Worm (Caenorhabditis elegans) whole organism, L3 larva: Measurements from ENCODE around the gene nspb-4.

ENCODE experiments used
- R02D3.7 ChIP-seq: fragments of 150-350 bp; optimal IDR thresholded peaks from 2 replicates; lab custom pipeline; 2014; ENCODE audit warnings: missing biosample characterization, missing genetic modification characterization
- ZK546.5 ChIP-seq: sonication (generic microtip); optimal IDR thresholded peaks from 2 replicates; lab custom pipeline; 2017; ENCODE audit warnings: missing biosample characterization, missing genetic modification characterization
- aly-2 ChIP-seq: fragments of 150-350 bp; optimal IDR thresholded peaks from 2 replicates; lab custom pipeline; 2014; ENCODE audit warnings: missing biosample characterization, missing genetic modification characterization
- ceh-16 ChIP-seq: sonication (generic microtip); optimal IDR thresholded peaks from 2 replicates; lab custom pipeline; 2017; ENCODE audit warnings: missing biosample characterization, missing genetic modification characterization
- ceh-28 ChIP-seq: fragments of 150-350 bp; optimal IDR thresholded peaks from 2 replicates; lab custom pipeline; 2014; ENCODE audit warnings: missing biosample characterization, missing genetic modification reagents, missing genetic modification characterization
- ceh-82 ChIP-seq: fragments of 150-350 bp; optimal IDR thresholded peaks from 2 replicates; lab custom pipeline; 2014; ENCODE audit warnings: missing biosample characterization, missing genetic modification characterization
- ceh-9 ChIP-seq: sonication (generic microtip); optimal IDR thresholded peaks from 2 replicates; lab custom pipeline; 2018; ENCODE audit warnings: missing biosample characterization, missing genetic modification characterization
- egl-5 ChIP-seq: fragments of 150-350 bp; optimal IDR thresholded peaks from 2 replicates; lab custom pipeline; 2017; ENCODE audit warnings: missing biosample characterization, missing genetic modification reagents, missing genetic modification characterization, inconsistent platforms
- elt-1 ChIP-seq: fragments of 150-350 bp; optimal IDR thresholded peaks from 2 replicates; lab custom pipeline; 2014; ENCODE audit warnings: missing biosample characterization, missing genetic modification characterization
- elt-2 ChIP-seq: sonication (generic microtip); optimal IDR thresholded peaks from 2 replicates; lab custom pipeline; 2016; ENCODE audit warnings: missing genetic modification reagents, mild to moderate bottlenecking, missing genetic modification characterization, missing compliant biosample characterization
- elt-3 ChIP-seq, 3 experiments: fragments of 150-350 bp in 1 of 3; sonication (generic microtip) in 2 of 3; optimal IDR thresholded peaks; 2 replicates in 2 of 3; 4 replicates in 1 of 3; lab custom pipeline; 2014 to 2017; ENCODE audit warnings: missing biosample characterization in 3 of 3, missing genetic modification characterization in 3 of 3
- eor-1 ChIP-seq, 2 experiments: fragments of 150-350 bp; optimal IDR thresholded peaks; 2 replicates each; lab custom pipeline; 2014 to 2018; ENCODE audit warnings: missing biosample characterization in 2 of 2, missing genetic modification characterization in 2 of 2
- fkh-10 ChIP-seq: sonication (generic microtip); optimal IDR thresholded peaks from 2 replicates; lab custom pipeline; 2017; ENCODE audit warnings: missing biosample characterization, missing genetic modification reagents, missing genetic modification characterization
- fkh-2 ChIP-seq: fragments of 150-350 bp; optimal IDR thresholded peaks from 2 replicates; lab custom pipeline; 2014; ENCODE audit warnings: missing biosample characterization, missing genetic modification reagents, missing genetic modification characterization
- fos-1 ChIP-seq: fragments of 150-350 bp; optimal IDR thresholded peaks from 2 replicates; lab custom pipeline; 2014; ENCODE audit warnings: missing biosample characterization, missing genetic modification characterization
- hmg-11 ChIP-seq: sonication (generic microtip); optimal IDR thresholded peaks from 2 replicates; lab custom pipeline; 2016; ENCODE audit warnings: missing genetic modification characterization, missing compliant biosample characterization
- jun-1 ChIP-seq: fragments of 150-350 bp; optimal IDR thresholded peaks from 2 replicates; lab custom pipeline; 2014; ENCODE audit warnings: missing biosample characterization, missing genetic modification reagents, missing genetic modification characterization
- lin-15B ChIP-seq: fragments of 150-350 bp; optimal IDR thresholded peaks from 2 replicates; lab custom pipeline; 2014; ENCODE audit warnings: missing biosample characterization, missing genetic modification characterization
- lin-39 ChIP-seq: fragments of 150-350 bp; optimal IDR thresholded peaks from 2 replicates; lab custom pipeline; 2018; ENCODE audit warnings: missing biosample characterization, missing genetic modification reagents, missing genetic modification characterization
- lsy-12 ChIP-seq: sonication (generic microtip); optimal IDR thresholded peaks from 2 replicates; lab custom pipeline; 2016; ENCODE audit warnings: mild to moderate bottlenecking, missing genetic modification characterization, missing compliant biosample characterization
- mdl-1 ChIP-seq: fragments of 150-350 bp; optimal IDR thresholded peaks from 2 replicates; lab custom pipeline; 2014; ENCODE audit warnings: missing biosample characterization, missing genetic modification characterization
- mml-1 ChIP-seq: fragments of 150-350 bp; sonication (generic microtip); optimal IDR thresholded peaks from 3 replicates; lab custom pipeline; 2014; ENCODE audit warnings: missing biosample characterization, missing genetic modification characterization
- nfya-1 ChIP-seq: sonication (generic microtip); optimal IDR thresholded peaks from 2 replicates; lab custom pipeline; 2017; ENCODE audit warnings: missing genetic modification characterization, mild to moderate bottlenecking, missing compliant biosample characterization, antibody characterized with exemption, moderate library complexity; ENCODE audit not compliant: insufficient read depth
- nhr-11 ChIP-seq: fragments of 150-350 bp; optimal IDR thresholded peaks from 2 replicates; lab custom pipeline; 2014; ENCODE audit warnings: missing biosample characterization, missing genetic modification characterization
- nhr-12 ChIP-seq: fragments of 150-350 bp; optimal IDR thresholded peaks from 2 replicates; lab custom pipeline; 2014; ENCODE audit warnings: missing biosample characterization, missing genetic modification characterization
- nhr-23 ChIP-seq: fragments of 150-350 bp; optimal IDR thresholded peaks from 2 replicates; lab custom pipeline; 2014; ENCODE audit warnings: missing biosample characterization, missing genetic modification reagents, missing genetic modification characterization
- nhr-25 ChIP-seq: sonication (generic microtip); optimal IDR thresholded peaks from 2 replicates; lab custom pipeline; 2017; ENCODE audit warnings: missing biosample characterization, missing genetic modification characterization
- nhr-28 ChIP-seq: fragments of 150-350 bp; optimal IDR thresholded peaks from 2 replicates; lab custom pipeline; 2014; ENCODE audit warnings: missing biosample characterization, missing genetic modification characterization
- nhr-43 ChIP-seq: sonication (generic microtip); optimal IDR thresholded peaks from 2 replicates; lab custom pipeline; 2016; ENCODE audit warnings: mild to moderate bottlenecking, missing genetic modification characterization, missing compliant biosample characterization; ENCODE audit not compliant: poor library complexity, severe bottlenecking
- nhr-67 ChIP-seq: fragments of 150-350 bp; optimal IDR thresholded peaks from 2 replicates; lab custom pipeline; 2014; ENCODE audit warnings: missing biosample characterization, missing genetic modification characterization
- nhr-76 ChIP-seq: fragments of 150-350 bp; sonication (generic microtip); optimal IDR thresholded peaks from 5 replicates; lab custom pipeline; 2014; ENCODE audit warnings: missing biosample characterization, missing genetic modification characterization
- pha-4 ChIP-seq: fragments of 150-350 bp; optimal IDR thresholded peaks from 2 replicates; lab custom pipeline; 2014; ENCODE audit warnings: missing biosample characterization, missing genetic modification reagents, missing genetic modification characterization
- pqm-1 ChIP-seq: fragments of 150-350 bp; optimal IDR thresholded peaks from 2 replicates; lab custom pipeline; 2017; ENCODE audit warnings: missing biosample characterization, missing genetic modification characterization, inconsistent platforms
- skn-1 ChIP-seq: fragments of 150-350 bp; optimal IDR thresholded peaks from 2 replicates; lab custom pipeline; 2014; ENCODE audit warnings: missing biosample characterization, missing genetic modification characterization
- snpc-4 ChIP-seq: fragments of 150-350 bp; optimal IDR thresholded peaks from 2 replicates; lab custom pipeline; 2014; ENCODE audit warnings: missing biosample characterization, missing genetic modification characterization
- unc-39 ChIP-seq: sonication (generic microtip); optimal IDR thresholded peaks from 4 replicates; lab custom pipeline; 2017; ENCODE audit warnings: missing biosample characterization, missing genetic modification characterization
- unc-62 ChIP-seq: fragments of 150-350 bp; sonication (generic microtip); optimal IDR thresholded peaks from 4 replicates; lab custom pipeline; 2014; ENCODE audit warnings: missing biosample characterization, missing genetic modification reagents, missing genetic modification characterization
- ztf-11 ChIP-seq: fragments of 150-350 bp; optimal IDR thresholded peaks from 2 replicates; lab custom pipeline; 2014; ENCODE audit warnings: missing biosample characterization, missing genetic modification characterization
- ztf-4 ChIP-seq: fragments of 150-350 bp; optimal IDR thresholded peaks from 2 replicates; lab custom pipeline; 2014; ENCODE audit warnings: missing biosample characterization, missing genetic modification characterization

Gene nspb-4

DNA sequence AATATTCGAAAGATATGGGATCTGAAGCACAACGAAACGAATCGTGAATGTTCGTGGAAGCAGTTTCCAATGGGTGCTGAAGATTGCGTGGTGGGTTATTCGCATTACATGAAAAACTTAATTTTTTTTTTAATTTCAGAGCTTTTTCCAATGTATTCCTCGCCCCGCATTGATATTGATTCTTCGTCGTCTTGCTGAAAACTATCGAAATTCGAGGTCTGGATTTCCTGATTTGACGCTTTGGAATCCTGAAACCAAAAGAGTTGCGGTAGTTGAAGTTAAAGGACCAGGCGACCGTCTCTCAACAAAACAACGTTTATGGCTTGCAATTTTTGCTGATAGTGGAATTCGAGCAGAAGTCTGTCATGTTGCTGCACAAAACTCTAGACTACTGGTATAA lies 46.0 kb upstream of the nspb-4 start:
- TF ChIP-seq elt-2 (peak; percentile 23), aly-2 (tag; lab: Kevin White, UChicago) (no peak), nhr-43 (tag; lab: Kevin White, UChicago) (peak; percentile 27), unc-39 (tag; lab: Kevin White, UChicago) (no peak), mdl-1 (no peak)

DNA sequence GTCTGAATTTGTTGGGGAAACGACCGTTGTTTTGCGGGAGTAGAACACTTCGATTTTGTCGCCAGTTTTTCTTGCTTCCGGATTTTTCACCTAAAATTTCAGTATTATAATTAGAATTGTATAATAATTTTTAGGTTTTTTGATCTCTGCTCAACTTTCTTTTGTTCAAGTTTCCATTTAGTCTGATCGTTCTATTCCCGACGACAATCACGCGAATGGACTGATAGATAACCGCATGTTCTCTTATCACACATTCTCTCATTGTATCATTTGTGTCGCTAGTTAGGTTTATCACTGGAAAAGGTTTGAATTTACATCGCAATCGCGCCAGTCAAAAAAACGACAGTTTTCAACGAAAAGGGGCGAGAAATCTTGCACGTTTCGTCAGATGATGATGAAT lies 43.2 kb upstream of the nspb-4 start:
- TF ChIP-seq ZK546.5 (tag; lab: Kevin White, UChicago) (no peak), elt-1 (tag; lab: Kevin White, UChicago) (no peak), lsy-12 (tag; lab: Kevin White, UChicago) (no peak), unc-62 (no peak), lin-39 (tag; lab: Kevin White, UChicago) (no peak), pqm-1 (peak; percentile 88), nhr-43 (tag; lab: Kevin White, UChicago) (no peak), jun-1 (tag; lab: Kevin White, UChicago) (peak; percentile 29), eor-1 (tag; optimal IDR thresholded peaks at IDR 0.05; lab: Kevin White, UChicago) (no peak), pha-4 (peak; percentile 33), ceh-28 (no peak), elt-3 (tag; optimal IDR thresholded peaks at IDR 0.05; lab: Kevin White, UChicago) (peak in 2 of 3 experiments; percentile 68 to 91), ztf-11 (tag; lab: Kevin White, UChicago) (no peak), elt-2 (peak; percentile 95), skn-1 (tag; lab: Kevin White, UChicago) (no peak), fos-1 (tag; lab: Kevin White, UChicago) (no peak)

DNA sequence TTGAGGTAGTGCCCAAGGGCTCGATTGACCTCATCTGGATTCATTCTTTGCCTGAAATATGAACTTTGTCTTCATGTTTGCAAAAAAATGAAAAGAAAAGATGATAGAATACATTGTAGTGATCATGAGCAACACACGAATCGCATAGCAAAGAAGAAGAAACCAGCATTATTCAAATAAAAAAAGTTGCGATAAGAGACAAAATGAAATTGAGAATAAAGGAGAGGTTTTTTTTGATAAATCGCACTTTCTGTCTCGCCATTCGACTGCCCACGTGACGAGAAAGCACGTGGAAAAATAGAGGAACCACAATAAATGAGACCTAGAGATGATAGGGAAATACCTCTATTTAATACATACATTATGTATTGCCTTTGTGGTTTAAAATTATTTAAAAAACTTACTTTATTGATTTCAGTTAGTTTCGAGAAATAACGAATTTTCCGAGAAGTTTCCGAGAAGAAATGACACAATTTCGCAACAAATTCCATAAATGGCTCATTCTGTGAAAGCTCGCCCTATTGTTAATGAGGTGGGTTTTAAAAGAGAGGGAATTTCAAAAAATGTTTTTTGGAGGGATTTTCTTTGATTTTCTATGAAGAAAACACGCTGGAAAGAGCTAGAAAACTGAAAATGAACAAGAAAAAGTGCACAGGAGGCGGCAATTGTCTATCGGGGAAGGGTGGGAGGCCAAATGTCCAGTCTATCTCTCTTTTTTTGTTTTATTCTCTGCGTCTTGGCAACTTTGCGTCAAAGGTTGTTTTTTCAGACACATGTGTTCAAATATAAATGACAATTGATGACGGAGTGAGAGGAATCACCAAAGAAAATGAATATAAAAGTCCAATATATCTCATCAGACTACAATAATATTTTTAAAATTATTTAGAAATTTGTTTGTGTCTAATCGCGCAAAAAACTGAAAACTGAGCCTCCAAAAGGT lies 42.4 kb upstream of the nspb-4 start, which contains the start of gene paqr-1:
TSS of gene paqr-1 (minus strand) at position 51 of the 943 bp plus-strand sequence.
- TF ChIP-seq nhr-28 (tag; lab: Kevin White, UChicago) (no peak), fkh-10 (no peak), nhr-11 (tag; lab: Kevin White, UChicago) (no peak), pha-4 (peak; percentile 6), elt-1 (tag; lab: Kevin White, UChicago) (no peak), elt-2 (peak; percentile 0), nhr-76 (tag; lab: Kevin White, UChicago) (no peak), ceh-16 (tag; lab: Kevin White, UChicago) (no peak), unc-39 (tag; lab: Kevin White, UChicago) (no peak), unc-62 (no peak), nhr-23 (tag; lab: Kevin White, UChicago) (no peak), snpc-4 (tag; lab: Kevin White, UChicago) (no peak), ceh-28 (no peak), elt-3 (tag; optimal IDR thresholded peaks at IDR 0.05; lab: Kevin White, UChicago) (no peak), ceh-9 (tag; lab: Kevin White, UChicago) (no peak), R02D3.7 (tag; lab: Kevin White, UChicago) (no peak), fos-1 (tag; lab: Kevin White, UChicago) (peak; percentile 6), mml-1 (no peak), jun-1 (tag; lab: Kevin White, UChicago) (no peak), nhr-12 (tag; lab: Kevin White, UChicago) (no peak), ceh-82 (tag; lab: Kevin White, UChicago) (no peak), ztf-4 (tag; lab: Kevin White, UChicago) (no peak), aly-2 (tag; lab: Kevin White, UChicago) (no peak), fkh-2 (tag; lab: Kevin White, UChicago) (no peak), egl-5 (peak; percentile 77), lin-15B (tag; lab: Kevin White, UChicago) (peak; percentile 53), hmg-11 (tag; lab: Kevin White, UChicago) (no peak), eor-1 (tag; optimal IDR thresholded peaks at IDR 0.05; lab: Kevin White, UChicago) (no peak), nfya-1 (peak; percentile 37), ZK546.5 (tag; lab: Kevin White, UChicago) (no peak), mdl-1 (peak; percentile 41), pqm-1 (peak; percentile 29), nhr-25 (tag; lab: Kevin White, UChicago) (no peak), nhr-67 (no peak), lsy-12 (tag; lab: Kevin White, UChicago) (no peak), lin-39 (tag; lab: Kevin White, UChicago) (peak; percentile 16)
